Worm (Caenorhabditis elegans) whole organism, L4/young adult: Measurements from ENCODE around the gene ptp-2.

Experiments used
- dao-5 ChIP-seq: sonication (generic microtip); optimal IDR thresholded peaks from 2 replicates; lab custom pipeline; 2016; ENCODE audit warnings: missing genotype, missing genetic modification characterization, moderate library complexity, missing compliant biosample characterization
- him-1 ChIP-seq: sonication (generic microtip); optimal IDR thresholded peaks from 2 replicates; lab custom pipeline; 2016; ENCODE audit warnings: missing genotype, missing genetic modification reagents, missing genetic modification characterization, missing compliant biosample characterization

ce11 chrII:5917010-5917472 lies 1.4 kb upstream of the ptp-2 start, which contains the start of gene frh-1:
- TF ChIP-seq him-1 (tag; lab: Kevin White, UChicago) = no peak
- no peak for TF ChIP-seq dao-5 (tag; lab: Kevin White, UChicago)
